Worm (Caenorhabditis elegans) whole organism, L2 larva: ENCODE results near the gene Y47D3A.14.

Experiments
- alr-1 ChIP-seq: fragments of 150-350 bp; optimal IDR thresholded peaks from 2 replicates; lab custom pipeline; 2014; ENCODE audit warnings: missing biosample characterization, missing genetic modification characterization
- aly-2 ChIP-seq: fragments of 150-350 bp; optimal IDR thresholded peaks from 2 replicates; lab custom pipeline; 2014; ENCODE audit warnings: missing biosample characterization, missing genetic modification characterization
- elt-3 ChIP-seq: sonication (generic microtip); optimal IDR thresholded peaks from 2 replicates; lab custom pipeline; 2017; ENCODE audit warnings: missing biosample characterization, missing genetic modification characterization
- fos-1 ChIP-seq: fragments of 150-350 bp; optimal IDR thresholded peaks from 2 replicates; lab custom pipeline; 2014; ENCODE audit warnings: missing biosample characterization, missing genetic modification characterization
- lin-39 ChIP-seq: fragments of 150-350 bp; optimal IDR thresholded peaks from 2 replicates; lab custom pipeline; 2014; ENCODE audit warnings: missing biosample characterization, missing genetic modification reagents, missing genetic modification characterization
- mbf-1 ChIP-seq: sonication (generic microtip); optimal IDR thresholded peaks from 2 replicates; lab custom pipeline; 2017; ENCODE audit warnings: missing biosample characterization, missing genetic modification characterization
- nhr-11 ChIP-seq: fragments of 150-350 bp; optimal IDR thresholded peaks from 2 replicates; lab custom pipeline; 2014; ENCODE audit warnings: missing biosample characterization, missing genetic modification characterization
- nhr-237 ChIP-seq: fragments of 150-350 bp; optimal IDR thresholded peaks from 2 replicates; lab custom pipeline; 2014; ENCODE audit warnings: missing biosample characterization, missing genetic modification characterization
- nhr-25 ChIP-seq: fragments of 150-350 bp; sonication (generic microtip); optimal IDR thresholded peaks from 3 replicates; lab custom pipeline; 2014; ENCODE audit warnings: missing biosample characterization, missing genetic modification characterization
- sem-4 ChIP-seq: fragments of 150-350 bp; optimal IDR thresholded peaks from 2 replicates; lab custom pipeline; 2014; ENCODE audit warnings: missing biosample characterization, missing genetic modification reagents, missing genetic modification characterization
- skn-1 ChIP-seq: sonication (generic microtip); optimal IDR thresholded peaks from 2 replicates; lab custom pipeline; 2017; ENCODE audit warnings: missing biosample characterization, missing genetic modification characterization
- unc-39 ChIP-seq: fragments of 150-350 bp; optimal IDR thresholded peaks from 2 replicates; lab custom pipeline; 2014; ENCODE audit warnings: missing biosample characterization, missing genetic modification characterization
- unc-62 ChIP-seq: fragments of 150-350 bp; optimal IDR thresholded peaks from 2 replicates; lab custom pipeline; 2014; ENCODE audit warnings: missing biosample characterization, missing genetic modification reagents, missing genetic modification characterization
- ztf-1 ChIP-seq: fragments of 200-800 bp; sonication (Bioruptor generic); conservative IDR thresholded peaks from 2 replicates; pipeline ENCODE4 v1.3.6; 2022; ENCODE audit warnings: missing genetic modification characterization, missing compliant biosample characterization

ce11 chrIII:11236788-11237187 lies at the start of gene Y47D3A.14, which contains the start of gene aakb-2:
- TF ChIP-seq aly-2 (no peak), ztf-1 (GFP tag; lab: Robert Waterston, UW) (no peak), unc-62 (no peak), sem-4 (tag; lab: Kevin White, UChicago) (no peak), skn-1 (tag; lab: Kevin White, UChicago) (no peak), nhr-11 (tag; lab: Kevin White, UChicago) (no peak), elt-3 (tag; lab: Kevin White, UChicago) (no peak), unc-39 (tag; lab: Kevin White, UChicago) (no peak), nhr-25 (tag; lab: Kevin White, UChicago) (peak; percentile 21), fos-1 (no peak), nhr-237 (tag; lab: Kevin White, UChicago) (no peak), mbf-1 (tag; lab: Kevin White, UChicago) (no peak), lin-39 (tag; lab: Kevin White, UChicago) (no peak), alr-1 (no peak)
